Worm (Caenorhabditis elegans) whole organism, mixed stage, embryonic: Measurements from ENCODE around the gene clec-122.

Experiments
- M03D4.4 ChIP-seq: sonication (generic microtip); optimal IDR thresholded peaks from 2 replicates; lab custom pipeline; 2017; ENCODE audit warnings: mild to moderate bottlenecking, missing genetic modification characterization, missing compliant biosample characterization
- bed-3 ChIP-seq: fragments of 200-800 bp; sonication (Bioruptor generic); optimal IDR thresholded peaks from 3 replicates; lab custom pipeline; 2018; ENCODE audit warnings: mild to moderate bottlenecking, missing genetic modification characterization, moderate library complexity, missing compliant biosample characterization
- blmp-1 ChIP-seq: fragments of 150-350 bp; optimal IDR thresholded peaks from 2 replicates; lab custom pipeline; 2014; ENCODE audit warnings: missing biosample characterization, missing genetic modification characterization
- ceh-39 ChIP-seq: fragments of 150-350 bp; optimal IDR thresholded peaks from 2 replicates; lab custom pipeline; 2014; ENCODE audit warnings: missing biosample characterization, missing genetic modification characterization
- ceh-43 ChIP-seq: fragments of 200-800 bp; sonication (Bioruptor generic); optimal IDR thresholded peaks from 2 replicates; lab custom pipeline; 2018; ENCODE audit warnings: mild to moderate bottlenecking, missing genetic modification characterization, moderate library complexity, missing compliant biosample characterization
- ceh-83 ChIP-seq: fragments of 200-800 bp; sonication (Bioruptor generic); optimal IDR thresholded peaks from 2 replicates; lab custom pipeline; 2018; ENCODE audit warnings: mild to moderate bottlenecking, missing genetic modification characterization, missing compliant biosample characterization
- ces-1 ChIP-seq: fragments of 150-350 bp; optimal IDR thresholded peaks from 2 replicates; lab custom pipeline; 2014; ENCODE audit warnings: missing biosample characterization, missing genetic modification reagents, missing genetic modification characterization
- cnd-1 ChIP-seq: fragments of 200-800 bp; sonication (Bioruptor generic); optimal IDR thresholded peaks from 2 replicates; lab custom pipeline; 2018; ENCODE audit warnings: mild to moderate bottlenecking, missing genetic modification characterization, missing compliant biosample characterization
- elt-1 ChIP-seq: sonication (generic microtip); optimal IDR thresholded peaks from 2 replicates; lab custom pipeline; 2017; ENCODE audit warnings: missing genetic modification characterization, mild to moderate bottlenecking, missing compliant biosample characterization, antibody characterized with exemption, moderate library complexity, borderline replicate concordance; ENCODE audit not compliant: insufficient read depth
- elt-3 ChIP-seq: fragments of 150-350 bp; optimal IDR thresholded peaks from 2 replicates; lab custom pipeline; 2014; ENCODE audit warnings: missing biosample characterization, missing genetic modification characterization
- flh-1 ChIP-seq: fragments of 200-800 bp; sonication (Bioruptor generic); optimal IDR thresholded peaks from 2 replicates; lab custom pipeline; 2018; ENCODE audit warnings: mild to moderate bottlenecking, missing genetic modification characterization, moderate library complexity, missing compliant biosample characterization
- ham-2 ChIP-seq: fragments of 200-800 bp; sonication (Bioruptor generic); optimal IDR thresholded peaks from 2 replicates; lab custom pipeline; 2018; ENCODE audit warnings: mild to moderate bottlenecking, missing genetic modification characterization, missing compliant biosample characterization
- hlh-1 ChIP-seq: fragments of 150-350 bp; optimal IDR thresholded peaks from 2 replicates; lab custom pipeline; 2014; ENCODE audit warnings: missing biosample characterization, missing genetic modification reagents, missing genetic modification characterization
- lin-13 ChIP-seq: fragments of 150-350 bp; optimal IDR thresholded peaks from 2 replicates; lab custom pipeline; 2014; ENCODE audit warnings: missing biosample characterization, missing genetic modification characterization
- lin-32 ChIP-seq: fragments of 200-800 bp; sonication (Bioruptor generic); optimal IDR thresholded peaks from 2 replicates; lab custom pipeline; 2018; ENCODE audit warnings: mild to moderate bottlenecking, missing genetic modification characterization, missing compliant biosample characterization
- lsy-2 ChIP-seq: fragments of 150-350 bp; optimal IDR thresholded peaks from 2 replicates; lab custom pipeline; 2014; ENCODE audit warnings: missing biosample characterization, missing genetic modification characterization
- mab-5 ChIP-seq: fragments of 150-350 bp; optimal IDR thresholded peaks from 2 replicates; lab custom pipeline; 2014; ENCODE audit warnings: missing biosample characterization, missing genetic modification characterization
- mep-1 ChIP-seq: fragments of 150-350 bp; optimal IDR thresholded peaks from 2 replicates; lab custom pipeline; 2017; ENCODE audit warnings: missing biosample characterization, missing genetic modification reagents, missing genetic modification characterization, inconsistent platforms
- mls-2 ChIP-seq: sonication (generic microtip); optimal IDR thresholded peaks from 2 replicates; lab custom pipeline; 2016; ENCODE audit warnings: mild to moderate bottlenecking, missing genetic modification characterization, moderate library complexity, missing compliant biosample characterization
- nhr-12 ChIP-seq: fragments of 150-350 bp; optimal IDR thresholded peaks from 2 replicates; lab custom pipeline; 2014; ENCODE audit warnings: missing biosample characterization, missing genetic modification characterization
- nhr-2 ChIP-seq: fragments of 150-350 bp; optimal IDR thresholded peaks from 2 replicates; lab custom pipeline; 2014; ENCODE audit warnings: missing biosample characterization, missing genetic modification characterization
- nhr-237 ChIP-seq: fragments of 150-350 bp; optimal IDR thresholded peaks from 2 replicates; lab custom pipeline; 2014; ENCODE audit warnings: missing biosample characterization, missing genetic modification characterization
- nhr-28 ChIP-seq: fragments of 150-350 bp; optimal IDR thresholded peaks from 2 replicates; lab custom pipeline; 2014; ENCODE audit warnings: missing biosample characterization, missing genetic modification characterization
- nhr-76 ChIP-seq: sonication (generic microtip); optimal IDR thresholded peaks from 2 replicates; lab custom pipeline; 2017; ENCODE audit warnings: missing biosample characterization, missing genetic modification characterization
- pha-4 ChIP-seq: fragments of 150-350 bp; optimal IDR thresholded peaks from 2 replicates; lab custom pipeline; 2018; ENCODE audit warnings: missing biosample characterization, missing genetic modification reagents, missing genetic modification characterization
- sem-2 ChIP-seq: fragments of 200-800 bp; sonication (Bioruptor generic); optimal IDR thresholded peaks from 2 replicates; lab custom pipeline; 2018; ENCODE audit warnings: mild to moderate bottlenecking, missing genetic modification characterization, missing compliant biosample characterization
- snpc-4 ChIP-seq: fragments of 150-350 bp; optimal IDR thresholded peaks from 2 replicates; lab custom pipeline; 2014; ENCODE audit warnings: missing biosample characterization, missing genetic modification characterization
- sptf-1 ChIP-seq: sonication (generic microtip); optimal IDR thresholded peaks from 2 replicates; lab custom pipeline; 2017; ENCODE audit warnings: mild to moderate bottlenecking, missing genetic modification characterization, moderate library complexity, missing compliant biosample characterization
- tbx-8 ChIP-seq: fragments of 200-800 bp; sonication (Bioruptor generic); optimal IDR thresholded peaks from 2 replicates; lab custom pipeline; 2018; ENCODE audit warnings: mild to moderate bottlenecking, missing genetic modification characterization, moderate library complexity, missing compliant biosample characterization
- unc-39 ChIP-seq: fragments of 150-350 bp; optimal IDR thresholded peaks from 2 replicates; lab custom pipeline; 2014; ENCODE audit warnings: missing biosample characterization, missing genetic modification characterization
- unc-62 ChIP-seq: fragments of 150-350 bp; optimal IDR thresholded peaks from 2 replicates; lab custom pipeline; 2014; ENCODE audit warnings: missing biosample characterization, missing genetic modification reagents, missing genetic modification characterization
- zip-8 ChIP-seq: fragments of 150-350 bp; optimal IDR thresholded peaks from 2 replicates; lab custom pipeline; 2014; ENCODE audit warnings: missing biosample characterization, missing genetic modification characterization
- ztf-11 ChIP-seq: fragments of 150-350 bp; optimal IDR thresholded peaks from 2 replicates; lab custom pipeline; 2014; ENCODE audit warnings: missing biosample characterization, missing genetic modification characterization

Gene clec-122

DNA sequence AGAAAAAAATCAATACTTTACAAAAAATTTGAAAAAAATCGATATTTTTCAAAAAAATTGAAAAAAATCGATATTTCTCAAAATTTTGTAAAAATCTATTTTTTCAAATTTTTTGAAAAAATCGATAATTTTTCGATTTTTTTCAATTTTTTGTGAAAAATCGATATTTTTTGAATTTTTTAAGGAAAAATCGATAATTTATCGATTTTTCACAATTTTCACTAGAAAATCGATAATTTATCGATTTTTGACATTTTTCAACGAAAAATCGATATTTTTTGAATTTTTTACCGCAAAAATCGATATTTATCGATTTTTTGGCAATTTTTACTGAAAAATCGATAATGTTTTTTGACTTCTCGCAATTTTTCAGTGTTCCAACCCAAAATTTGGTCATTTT, 42.5 kb upstream of the clec-122 start:
- TF ChIP-seq ces-1 (peak; percentile 16), tbx-8 (GFP tag; lab: Kevin White, UChicago) (no peak)

DNA sequence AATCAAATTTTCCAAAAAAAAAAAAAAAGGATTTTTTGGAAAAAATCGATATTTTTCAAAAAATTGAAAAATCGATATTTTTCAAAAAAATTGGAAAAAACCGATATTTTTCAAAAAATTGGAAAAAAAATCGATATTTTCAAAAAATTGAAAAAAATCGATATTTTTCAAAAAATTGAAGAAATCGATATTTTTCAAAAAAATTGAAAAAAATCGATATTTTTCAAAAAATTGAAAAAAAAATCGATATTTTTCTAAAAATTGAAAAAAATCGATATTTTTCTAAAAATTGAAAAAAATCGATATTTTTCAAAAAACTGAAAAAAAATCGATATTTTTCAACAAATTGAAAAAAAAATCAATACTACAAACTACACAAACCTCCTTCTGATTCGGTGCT, 41.9 kb upstream of the clec-122 start:
- TF ChIP-seq cnd-1 (tag; lab: Kevin White, UChicago): no peak

DNA sequence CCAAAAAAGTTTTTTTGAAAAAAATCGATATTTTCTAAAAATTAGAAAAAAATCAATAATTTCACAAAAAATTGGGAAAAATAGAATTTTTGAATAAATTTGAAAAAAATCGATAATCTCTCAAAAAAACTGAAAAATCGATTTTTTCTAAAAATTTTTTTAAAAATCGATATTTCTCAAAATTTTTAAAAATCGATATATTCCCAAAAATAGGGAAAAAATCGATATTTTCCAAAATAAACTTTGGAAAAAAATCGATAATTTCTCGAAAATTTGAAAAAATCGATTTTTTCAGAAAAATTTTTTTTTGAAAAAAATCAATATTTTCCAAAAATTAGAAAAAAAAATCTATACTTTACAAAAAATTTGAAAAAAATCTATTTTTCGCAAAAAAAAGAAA, 41.2 kb upstream of the clec-122 start:
- TF ChIP-seq nhr-2 (tag; lab: Kevin White, UChicago): no peak
- TF ChIP-seq tbx-8 (GFP tag; lab: Kevin White, UChicago): no peak
- TF ChIP-seq sptf-1 (tag; lab: Kevin White, UChicago): no peak
- TF ChIP-seq unc-62 (GFP tag; lab: Kevin White, UChicago): no peak
- TF ChIP-seq elt-3: no peak
- no peak for TF ChIP-seq mep-1 (tag; lab: Kevin White, UChicago)

DNA sequence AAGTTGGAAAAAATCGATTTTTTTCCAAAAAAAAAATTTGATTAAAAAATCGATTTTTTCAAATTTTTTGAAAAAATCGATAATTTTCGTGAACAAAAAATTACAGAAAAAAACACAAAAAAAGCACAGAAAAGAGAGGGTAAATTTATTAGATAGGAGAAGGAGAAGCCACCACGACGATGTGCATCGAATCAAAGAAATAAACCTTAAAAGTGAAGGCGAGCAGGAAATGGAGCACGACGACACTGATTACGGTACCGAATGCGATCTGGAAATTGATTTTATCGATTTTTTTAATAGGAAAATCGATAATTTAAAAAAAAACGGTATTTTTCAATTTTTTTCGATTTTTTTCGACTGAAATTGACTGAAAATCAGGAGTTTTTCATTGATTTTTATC, 40.8 kb upstream of the clec-122 start:
- TF ChIP-seq nhr-76 (tag; lab: Kevin White, UChicago): no peak
- TF ChIP-seq lsy-2 (tag; lab: Kevin White, UChicago): no peak
- TF ChIP-seq bed-3 (GFP tag; lab: Kevin White, UChicago): no peak
- no peak for TF ChIP-seq cnd-1 (tag; lab: Kevin White, UChicago)
- no peak for TF ChIP-seq M03D4.4
- no peak for TF ChIP-seq pha-4 (tag; lab: Kevin White, UChicago)
- no peak for TF ChIP-seq ceh-39
- TF ChIP-seq sem-2 (GFP tag; lab: Kevin White, UChicago): no peak
- no peak for TF ChIP-seq ceh-83 (GFP tag; lab: Kevin White, UChicago)
- TF ChIP-seq mls-2 (tag; lab: Kevin White, UChicago): no peak
- no peak for TF ChIP-seq hlh-1 (tag; lab: Kevin White, UChicago)
- TF ChIP-seq nhr-12 (tag; lab: Kevin White, UChicago): no peak
- TF ChIP-seq sptf-1 (tag; lab: Kevin White, UChicago): no peak
- no peak for TF ChIP-seq snpc-4 (tag; lab: Kevin White, UChicago)
- no peak for TF ChIP-seq lin-13 (tag; lab: Kevin White, UChicago)
- TF ChIP-seq zip-8 (tag; lab: Kevin White, UChicago): no peak
- no peak for TF ChIP-seq nhr-237 (tag; lab: Kevin White, UChicago)
- TF ChIP-seq tbx-8 (GFP tag; lab: Kevin White, UChicago): no peak
- no peak for TF ChIP-seq flh-1
- TF ChIP-seq, all 35 proteins: peak for 0

ce11 chrII:3066401-3066800, 39.5 kb upstream of the clec-122 start:
- TF ChIP-seq ztf-11 (tag; lab: Kevin White, UChicago) (no peak), pha-4 (tag; lab: Kevin White, UChicago) (no peak), sptf-1 (tag; lab: Kevin White, UChicago) (no peak), unc-39 (tag; lab: Kevin White, UChicago) (no peak), ceh-43 (no peak), M03D4.4 (no peak), nhr-12 (tag; lab: Kevin White, UChicago) (no peak), snpc-4 (tag; lab: Kevin White, UChicago) (no peak), sem-2 (GFP tag; lab: Kevin White, UChicago) (no peak), nhr-28 (no peak), tbx-8 (GFP tag; lab: Kevin White, UChicago) (no peak), ces-1 (no peak), lin-32 (GFP tag; lab: Kevin White, UChicago) (no peak), elt-3 (no peak), lin-13 (tag; lab: Kevin White, UChicago) (no peak)

ce11 chrII:3067447-3067846, 38.4 kb upstream of the clec-122 start:
- TF ChIP-seq flh-1 (no peak), sptf-1 (tag; lab: Kevin White, UChicago) (no peak), ceh-39 (no peak), ham-2 (GFP tag; lab: Kevin White, UChicago) (no peak), blmp-1 (tag; lab: Kevin White, UChicago) (no peak), unc-62 (GFP tag; lab: Kevin White, UChicago) (no peak), nhr-76 (tag; lab: Kevin White, UChicago) (no peak), lsy-2 (tag; lab: Kevin White, UChicago) (no peak), mab-5 (no peak), snpc-4 (tag; lab: Kevin White, UChicago) (no peak), elt-1 (tag; lab: Kevin White, UChicago) (no peak), cnd-1 (tag; lab: Kevin White, UChicago) (no peak), ces-1 (no peak), nhr-237 (tag; lab: Kevin White, UChicago) (no peak), nhr-12 (tag; lab: Kevin White, UChicago) (no peak), zip-8 (tag; lab: Kevin White, UChicago) (no peak), unc-39 (tag; lab: Kevin White, UChicago) (no peak), mep-1 (tag; lab: Kevin White, UChicago) (no peak), sem-2 (GFP tag; lab: Kevin White, UChicago) (no peak)
- TF ChIP-seq, all 35 proteins: peak for 0
